Fruit fly (Drosophila melanogaster): ENCODE results near the gene Elp1.

Gene Elp1

dm6 chr3R:11628416-11629041 is 22.2 kb upstream of the Elp1 start, which contains the start of gene CG14712 (continued):
- TF ChIP-seq CG31224 (GFP tag; IDR thresholded peaks at IDR 0.05) (no peak), CG5953 (GFP tag; IDR thresholded peaks at IDR 0.05) (no peak), Nf-YA (GFP tag; IDR thresholded peaks at IDR 0.05) (no peak), klu (GFP tag; IDR thresholded peaks at IDR 0.05) (no peak), CG8089 (GFP tag; optimal IDR thresholded peaks at IDR 0.05) (no peak), CkIIα-i1 (GFP tag; IDR thresholded peaks at IDR 0.05) (no peak), CG14667 (GFP tag; IDR thresholded peaks at IDR 0.05) (no peak)

dm6 chr3R:11637586-11637985 is 13.2 kb upstream of the Elp1 start:
- TF ChIP-seq seq (GFP tag; IDR thresholded peaks at IDR 0.05) (no peak), CG11695 (GFP tag; IDR thresholded peaks at IDR 0.05) (no peak), CG30020 (tag; optimal IDR thresholded peaks at IDR 0.05) (no peak), CG5953 (GFP tag; IDR thresholded peaks at IDR 0.05) (no peak), exex (tag; optimal IDR thresholded peaks at IDR 0.05) (peak; percentile 94), CG5245 (GFP tag; optimal IDR thresholded peaks at IDR 0.05) (no peak), CG9609 (GFP tag; optimal IDR thresholded peaks at IDR 0.05) (no peak), Sry-β (GFP tag; optimal IDR thresholded peaks at IDR 0.05) (no peak), odd (GFP tag; optimal IDR thresholded peaks at IDR 0.05) (no peak), CG34224 (GFP tag; IDR thresholded peaks at IDR 0.05; ENCODE audit: partially characterized antibody) (no peak), CG1529 (GFP tag; optimal IDR thresholded peaks at IDR 0.05) (no peak), CG18599 (GFP tag; optimal IDR thresholded peaks at IDR 0.05) (no peak), Hmr (GFP tag; optimal IDR thresholded peaks at IDR 0.05) (no peak), Sry-δ (GFP tag; optimal IDR thresholded peaks at IDR 0.05) (no peak), CG34376 (GFP tag; optimal IDR thresholded peaks at IDR 0.05) (peak; percentile 66), Dp (GFP tag; optimal IDR thresholded peaks at IDR 0.05) (no peak), gt (GFP tag; IDR thresholded peaks at IDR 0.05) (no peak), CG2678 (tag; optimal IDR thresholded peaks at IDR 0.05) (no peak), GATAe (GFP tag; conservative IDR thresholded peaks at IDR 0.05) (peak; percentile 35; the same call in 1 of the 2 replicates), Neu2 (GFP tag; optimal IDR thresholded peaks at IDR 0.05; ENCODE audit: borderline replicate concordance) (no peak), PHDP (tag; optimal IDR thresholded peaks at IDR 0.05) (no peak), twi (tag; optimal IDR thresholded peaks at IDR 0.05) (no peak), sug (tag; optimal IDR thresholded peaks at IDR 0.05) (peak; percentile 7), fd3F (GFP tag; optimal IDR thresholded peaks at IDR 0.05) (no peak), Lpt (GFP tag; optimal IDR thresholded peaks at IDR 0.05) (no peak), wor (GFP tag; IDR thresholded peaks at IDR 0.05) (no peak), CG12299 (tag; optimal IDR thresholded peaks at IDR 0.05) (no peak), Rfx (GFP tag; IDR thresholded peaks at IDR 0.05) (no peak), CG11247 (GFP tag; IDR thresholded peaks at IDR 0.05) (no peak), CG8388 (GFP tag; optimal IDR thresholded peaks at IDR 0.05) (no peak), mirr (GFP tag; optimal IDR thresholded peaks at IDR 0.05) (no peak), corto (GFP tag; optimal IDR thresholded peaks at IDR 0.05) (no peak), CG10979 (tag; optimal IDR thresholded peaks at IDR 0.05) (no peak), Ada2b (GFP tag; IDR thresholded peaks at IDR 0.05) (no peak), wek (GFP tag; optimal IDR thresholded peaks at IDR 0.05) (no peak), HHEX (GFP tag; optimal IDR thresholded peaks at IDR 0.05) (peak; percentile 12), zen (tag; optimal IDR thresholded peaks at IDR 0.05) (no peak), zf30C (GFP tag; optimal IDR thresholded peaks at IDR 0.05) (no peak), CG8089 (GFP tag; optimal IDR thresholded peaks at IDR 0.05) (no peak), E2f2 (GFP tag; IDR thresholded peaks at IDR 0.05) (no peak), p53 (GFP tag; optimal IDR thresholded peaks at IDR 0.05) (no peak)
